Fruit fly (Drosophila melanogaster) S2 (cell line): ENCODE results near the gene Sbat.

Source experiments
- CG8478 ChIP-seq: fragments of >200 bp; optimal IDR thresholded peaks from 2 replicates; lab custom pipeline; 2018
- CTCF ChIP-seq, 2 experiments: fragments of >200 bp; optimal IDR thresholded peaks; 2 replicates each; lab custom pipeline; 2018

Gene Sbat

dm6 chr2L:2878188-2878587 lies at the start of gene Sbat, which contains the start of gene Prx6a:
Gene Sbat (plus strand): TSS chr2L:2878344.
Gene Prx6a (minus strand): TSS chr2L:2878232.
- TF ChIP-seq CG8478 (lab: Kevin White, UChicago), result no peak

DNA sequence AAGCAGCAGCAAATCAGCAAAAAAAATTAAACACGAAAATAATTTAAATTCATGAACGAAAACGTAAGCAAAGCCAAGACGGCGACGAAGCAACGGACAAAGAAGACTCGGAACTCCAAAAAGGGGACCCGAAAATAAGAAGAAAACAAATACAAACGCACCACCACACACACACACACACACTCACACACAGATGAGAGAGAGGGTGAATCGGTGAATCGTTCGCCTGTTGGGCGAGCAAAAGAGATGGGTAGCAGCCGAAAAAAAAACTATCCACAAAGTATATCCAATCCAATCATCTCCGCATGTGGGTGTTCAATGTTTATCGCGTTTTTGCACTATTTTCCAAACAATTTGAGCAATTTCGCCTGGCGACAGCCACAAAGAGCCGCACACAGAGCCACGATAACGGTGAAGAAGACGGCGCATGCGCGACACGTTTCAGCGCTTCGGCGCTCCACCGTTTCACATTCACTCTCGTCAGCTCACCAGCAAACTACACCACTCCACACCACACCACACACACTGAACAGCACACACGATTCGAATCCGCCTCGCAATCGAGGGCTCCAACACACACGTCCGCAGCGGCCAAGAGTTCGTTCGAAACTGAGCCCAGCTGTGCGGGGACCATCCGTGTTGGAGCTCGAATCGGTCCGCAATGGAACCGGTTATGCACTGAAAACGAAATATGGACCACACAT lies 48.4 kb upstream of the Sbat start, which contains the start of gene Duox:
TSS of gene Duox (minus strand) at position 612 of the 704 bp plus-strand sequence.
- TF ChIP-seq CTCF (optimal IDR thresholded peaks at IDR 0.05; lab: Kevin White, UChicago) (no peak), CG8478 (lab: Kevin White, UChicago) (no peak)

DNA sequence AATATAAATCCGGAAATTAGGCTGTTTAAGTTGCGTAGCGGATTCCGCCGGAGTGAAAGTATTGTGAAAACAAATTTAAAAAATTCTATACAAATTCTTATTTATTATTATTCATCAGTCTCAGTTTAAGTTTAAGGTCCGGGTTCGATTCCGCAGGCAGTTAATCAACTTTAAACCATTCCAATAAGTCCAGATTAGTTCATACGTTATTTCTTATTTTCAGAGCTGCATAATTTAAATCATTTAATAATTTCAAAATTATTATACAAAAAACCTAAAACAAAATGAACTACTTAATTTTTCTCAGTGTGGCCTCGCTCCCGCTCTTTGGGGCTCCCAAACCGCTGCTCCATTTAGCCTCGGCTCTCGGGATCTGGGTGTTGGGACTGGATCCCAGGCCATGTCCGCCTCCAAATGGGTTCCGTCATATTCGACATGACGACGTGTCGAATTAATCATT lies 47.8 kb upstream of the Sbat start:
- no peak for TF ChIP-seq CTCF (optimal IDR thresholded peaks at IDR 0.05; lab: Kevin White, UChicago)
- TF ChIP-seq CG8478 (lab: Kevin White, UChicago), result no peak

dm6 chr2L:2837742-2838461 lies 40.2 kb upstream of the Sbat start, which contains the start of the genes CG3119 and Cpr23B:
Gene CG3119 (minus strand): TSS chr2L:2837833.
Gene Cpr23B (plus strand): TSS chr2L:2838411.
- TF ChIP-seq CTCF (optimal IDR thresholded peaks at IDR 0.05; lab: Kevin White, UChicago), result no peak
- TF ChIP-seq CG8478 (lab: Kevin White, UChicago), result no peak

DNA sequence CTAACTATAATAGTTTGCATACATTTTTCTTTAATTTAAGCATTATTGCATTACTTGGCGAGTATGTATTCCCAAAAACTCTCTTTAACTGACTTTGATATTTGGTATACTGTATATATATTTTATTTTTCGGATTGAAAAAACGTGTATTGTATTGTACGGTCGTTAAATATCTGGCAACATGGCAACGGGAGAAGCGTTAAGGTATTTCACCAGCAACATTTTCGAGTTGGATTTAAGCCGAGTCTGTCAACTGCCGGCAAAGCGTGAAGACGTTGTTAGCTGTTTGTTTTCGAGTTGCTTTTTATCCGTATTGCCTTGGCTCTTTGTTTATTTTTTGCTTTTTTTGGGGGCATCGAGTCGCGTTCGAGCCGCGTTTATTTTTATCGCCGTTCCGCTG lies 38.3 kb upstream of the Sbat start, which contains the start of gene CG2975:
TSS of gene CG2975 (plus strand) at position 275 of the 400 bp plus-strand sequence.
- no peak for TF ChIP-seq CG8478 (lab: Kevin White, UChicago)

DNA sequence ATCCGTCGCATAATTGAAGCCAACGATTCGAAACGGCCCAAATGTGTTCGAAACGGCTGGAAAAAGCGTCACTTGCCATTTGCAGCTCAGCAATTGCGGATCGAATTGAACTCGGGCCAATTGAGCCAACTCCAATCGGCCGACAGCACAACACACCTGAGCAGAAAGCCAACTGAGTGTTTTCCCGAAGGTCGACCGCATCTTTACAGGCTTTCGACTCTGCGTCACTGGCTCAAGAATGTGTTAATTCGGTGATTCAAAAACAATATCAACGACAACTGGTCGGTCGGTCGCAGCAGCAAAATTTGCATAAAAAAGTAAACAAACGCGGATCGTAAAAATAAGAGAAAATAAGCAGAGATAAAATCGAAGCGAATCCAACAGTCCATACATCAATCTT lies 37.8 kb upstream of the Sbat start:
- no peak for TF ChIP-seq CTCF (optimal IDR thresholded peaks at IDR 0.05; lab: Kevin White, UChicago)
- TF ChIP-seq CG8478 (lab: Kevin White, UChicago), result no peak

- TF ChIP-seq CG8478 (lab: Kevin White, UChicago) (no peak), CTCF (optimal IDR thresholded peaks at IDR 0.05; lab: Kevin White, UChicago) (no peak)
Observed at dm6 chr2L:2844413-2844812, 33.7 kb upstream of the Sbat start, which contains the start of gene CG18558. Gene CG18558 (minus strand): TSS chr2L:2844513.

DNA sequence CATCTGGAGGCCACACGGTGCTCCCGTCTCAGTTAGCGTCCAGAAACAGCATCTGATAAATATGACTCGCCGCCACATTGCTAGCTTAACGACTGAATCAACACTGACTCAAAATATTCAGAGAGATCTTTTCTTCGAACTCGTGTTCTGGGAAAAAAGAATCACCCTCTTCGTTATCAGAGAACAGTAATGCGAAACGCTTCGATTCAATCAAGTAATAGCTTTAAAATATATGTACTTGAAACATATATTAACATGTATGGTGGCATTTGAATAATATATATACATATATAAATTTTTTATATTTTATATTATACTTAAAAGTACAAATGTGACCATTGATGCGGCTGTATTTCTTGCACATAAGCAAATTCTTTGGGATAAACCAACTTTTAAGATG lies 32.5 kb upstream of the Sbat start, which contains the start of gene CG18557:
TSS of gene CG18557 (minus strand) at position 101 of the 400 bp plus-strand sequence.
- TF ChIP-seq CG8478 (lab: Kevin White, UChicago), result no peak
- TF ChIP-seq CTCF (optimal IDR thresholded peaks at IDR 0.05; lab: Kevin White, UChicago), result no peak

dm6 chr2L:2847112-2847682 lies 30.9 kb upstream of the Sbat start, which contains the start of the genes CG3117 and CG2983:
Gene CG3117 (minus strand): TSS chr2L:2847212.
Gene CG2983 (plus strand): TSS chr2L:2847632.
- TF ChIP-seq CTCF (optimal IDR thresholded peaks at IDR 0.05; lab: Kevin White, UChicago) (no peak), CG8478 (lab: Kevin White, UChicago) (no peak)

DNA sequence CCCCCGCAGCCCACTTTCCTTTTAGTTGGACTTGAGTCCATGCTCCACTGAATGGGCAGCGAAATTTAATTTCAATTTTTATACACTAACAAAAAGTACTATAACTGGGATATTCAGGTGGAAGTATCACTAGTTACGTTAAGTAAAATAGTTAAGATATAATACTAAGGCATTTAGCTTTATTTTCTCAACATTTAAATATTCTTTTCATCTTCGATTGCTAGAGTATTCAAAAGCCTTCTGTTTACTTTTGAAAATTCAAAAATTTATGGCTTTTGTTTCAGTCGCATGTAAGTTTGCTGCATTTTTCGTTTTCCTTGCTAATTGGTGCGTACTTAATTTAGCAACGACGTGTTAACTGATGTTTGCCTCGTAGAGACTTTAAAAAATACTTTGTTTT lies 26.6 kb upstream of the Sbat start:
- no peak for TF ChIP-seq CG8478 (lab: Kevin White, UChicago)
- no peak for TF ChIP-seq CTCF (optimal IDR thresholded peaks at IDR 0.05; lab: Kevin White, UChicago)

DNA sequence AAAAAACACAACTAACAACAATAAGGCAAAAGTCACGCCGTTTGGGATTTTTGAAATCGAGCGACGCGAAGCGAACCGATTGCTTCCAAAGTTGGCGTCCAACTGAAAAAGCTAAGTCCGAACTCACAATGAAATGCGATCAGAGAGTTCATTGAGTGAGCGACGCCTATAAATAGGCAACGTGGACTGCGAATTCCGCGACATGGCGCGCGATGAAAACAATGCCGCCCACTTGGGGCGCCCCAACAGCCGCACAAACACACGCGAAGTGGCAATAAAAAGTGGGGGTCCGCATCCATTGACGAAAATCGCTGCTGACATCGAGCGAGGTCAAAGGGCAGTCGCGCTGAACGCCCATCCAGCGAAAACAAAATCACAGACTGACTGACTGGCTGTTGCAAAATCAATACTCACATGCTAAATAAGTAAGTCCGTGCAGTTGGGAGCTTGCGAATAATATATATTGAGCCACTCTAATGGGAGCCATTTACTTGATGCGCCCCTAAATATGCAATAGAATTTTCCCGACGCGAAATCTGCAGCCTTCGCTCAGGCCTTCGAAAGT lies 22.9 kb upstream of the Sbat start:
- no peak for TF ChIP-seq CG8478 (lab: Kevin White, UChicago)
- peak in 1 of 2 experiments; percentile 57 for TF ChIP-seq CTCF (optimal IDR thresholded peaks at IDR 0.05; lab: Kevin White, UChicago)

DNA sequence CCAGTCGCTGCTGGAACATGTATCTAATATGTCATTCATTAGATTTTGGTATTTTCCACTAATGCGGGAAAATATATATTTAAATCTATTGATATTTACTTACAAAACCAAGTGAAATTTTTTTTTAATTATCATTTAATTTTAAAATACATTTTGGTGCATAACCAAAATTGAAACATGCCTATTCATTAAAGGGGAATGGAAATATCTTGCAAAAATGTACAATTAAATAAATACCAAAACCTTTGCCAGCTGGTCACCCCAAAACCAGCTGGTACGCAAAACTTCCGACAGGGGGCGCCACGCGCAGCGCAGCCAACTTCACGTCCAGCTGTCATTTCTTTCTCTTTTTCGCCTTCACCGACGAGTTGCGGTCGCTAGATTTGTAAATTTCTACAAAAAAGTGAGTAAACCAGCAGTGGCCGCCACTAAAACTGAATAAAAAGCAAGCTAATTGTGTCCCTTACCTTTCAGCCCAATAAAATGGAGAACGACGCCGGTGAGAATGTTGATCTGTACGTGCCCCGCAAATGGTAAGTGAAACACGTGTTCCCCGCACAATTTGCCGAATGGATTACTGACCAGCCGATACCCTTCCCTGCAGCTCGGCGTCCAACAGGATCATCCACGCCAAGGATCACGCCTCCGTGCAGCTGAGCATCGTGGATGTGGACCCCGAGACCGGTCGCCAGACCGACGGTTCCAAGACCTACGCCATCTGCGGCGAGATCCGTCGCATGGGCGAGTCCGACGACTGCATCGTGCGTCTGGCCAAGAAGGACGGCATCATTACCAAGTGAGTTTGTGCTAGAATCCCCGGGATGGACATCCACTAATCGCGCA lies 22.1 kb upstream of the Sbat start, which contains the start of the genes CG3104 and RpS21:
TSS of gene CG3104 (minus strand) at position 6 of the 843 bp plus-strand sequence.
TSS of gene RpS21 (plus strand) at position 298 of the 843 bp plus-strand sequence.
- TF ChIP-seq CTCF (optimal IDR thresholded peaks at IDR 0.05; lab: Kevin White, UChicago) (peak; percentile 92 to 95), CG8478 (lab: Kevin White, UChicago) (no peak)

- TF ChIP-seq CG8478 (lab: Kevin White, UChicago) (no peak), CTCF (optimal IDR thresholded peaks at IDR 0.05; lab: Kevin White, UChicago) (peak; percentile 7 to 57)
Observed at dm6 chr2L:2856960-2857584, 21.1 kb upstream of the Sbat start, which contains the start of gene CG2991. Gene CG2991 (plus strand): TSS chr2L:2857164.
